Fruit fly (Drosophila melanogaster): Measurements from ENCODE around the gene CG32817.
A peak's percentile ranks its signal among the peaks of the same experiment; 100 is the strongest.

Gene CG32817

DNA sequence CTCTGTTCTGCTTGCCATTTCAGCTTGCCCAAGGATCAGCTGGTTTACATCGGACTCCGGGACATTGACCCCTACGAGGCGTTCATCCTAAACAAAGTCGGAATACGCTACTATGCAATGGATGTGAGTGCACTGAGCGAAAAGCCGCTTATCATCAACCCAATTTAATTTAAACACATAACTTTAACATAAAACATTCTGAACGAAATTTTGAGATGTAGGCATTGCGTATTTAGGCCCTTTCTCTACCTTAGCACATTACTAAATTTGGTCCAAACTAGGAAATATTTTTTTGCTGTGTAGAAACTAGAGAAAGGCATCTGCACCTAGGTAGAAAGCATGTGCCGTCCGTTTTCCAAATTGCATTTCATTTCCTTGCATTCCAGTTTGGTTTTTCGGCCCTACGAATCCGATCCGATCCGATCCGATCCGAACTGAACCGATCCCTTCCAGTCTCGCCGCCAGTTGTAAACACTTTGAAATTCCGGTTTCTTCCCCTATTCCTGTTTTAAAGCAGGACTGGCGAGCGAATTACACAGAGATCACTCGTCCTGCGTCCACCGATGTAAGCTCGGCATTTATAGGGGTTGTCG is 47.7 kb downstream of the CG32817 start (continued):
- TF ChIP-seq NFAT (GFP tag; IDR thresholded peaks at IDR 0.05) = no peak
- peak; percentile 8 for TF ChIP-seq HmgD (GFP tag; optimal IDR thresholded peaks at IDR 0.05)
- peak; percentile 82 for TF ChIP-seq CG14710 (tag; optimal IDR thresholded peaks at IDR 0.05)
- TF ChIP-seq CG12104 (GFP tag; optimal IDR thresholded peaks at IDR 0.05) = no peak
- TF ChIP-seq Sox102F (GFP tag; optimal IDR thresholded peaks at IDR 0.05) = no peak
- peak; percentile 56 for TF ChIP-seq CG1602 (GFP tag; optimal IDR thresholded peaks at IDR 0.05)
- peak; percentile 27 for TF ChIP-seq jing (GFP tag; optimal IDR thresholded peaks at IDR 0.05)
- TF ChIP-seq ATbp (GFP tag; optimal IDR thresholded peaks at IDR 0.05) = no peak
- peak; percentile 42 for TF ChIP-seq gcm (GFP tag; optimal IDR thresholded peaks at IDR 0.05)
- TF ChIP-seq Meics (GFP tag; optimal IDR thresholded peaks at IDR 0.05) = no peak
- peak; percentile 66 for TF ChIP-seq CG31441 (GFP tag; IDR thresholded peaks at IDR 0.05)
- TF ChIP-seq CG7963 (GFP tag; IDR thresholded peaks at IDR 0.05; ENCODE audit: partially characterized antibody) = no peak
- TF ChIP-seq aop (GFP tag; IDR thresholded peaks at IDR 0.05) = no peak
- no peak for TF ChIP-seq pan (optimal IDR thresholded peaks at IDR 0.05)
- no peak for TF ChIP-seq pan (GFP tag; optimal IDR thresholded peaks at IDR 0.05 in 1 of 2, IDR thresholded peaks at IDR 0.05 in 1 of 2)
- TF ChIP-seq CG17612 (GFP tag; IDR thresholded peaks at IDR 0.05) = no peak
- TF ChIP-seq Optix (GFP tag; IDR thresholded peaks at IDR 0.05) = peak; percentile 49; the same call in 1 of the 3 replicates
- no peak for TF ChIP-seq CG34376 (GFP tag; optimal IDR thresholded peaks at IDR 0.05)
- no peak for TF ChIP-seq ro (GFP tag; IDR thresholded peaks at IDR 0.05)
- TF ChIP-seq dpn (GFP tag; optimal IDR thresholded peaks at IDR 0.05) = peak; percentile 17 to 30
- TF ChIP-seq danr (GFP tag; IDR thresholded peaks at IDR 0.05) = no peak
- 0 out of 2 replicates have a peak, but pooled peaks have one; percentile 12 for TF ChIP-seq gt (GFP tag; IDR thresholded peaks at IDR 0.05)
- TF ChIP-seq crp (GFP tag; optimal IDR thresholded peaks at IDR 0.05) = no peak
- TF ChIP-seq btn (GFP tag; optimal IDR thresholded peaks at IDR 0.05) = peak; percentile 61
- TF ChIP-seq Dll (GFP tag; IDR thresholded peaks at IDR 0.05; ENCODE audit: partially characterized antibody) = no peak
- TF ChIP-seq CG9797 (GFP tag; optimal IDR thresholded peaks at IDR 0.05) = no peak
- TF ChIP-seq sqz (GFP tag; optimal IDR thresholded peaks at IDR 0.05) = no peak
- no peak for TF ChIP-seq CG12769 (tag; optimal IDR thresholded peaks at IDR 0.05)
- TF ChIP-seq CG31365 (tag; optimal IDR thresholded peaks at IDR 0.05) = no peak
- TF ChIP-seq sr (GFP tag; IDR thresholded peaks at IDR 0.05) = no peak
- TF ChIP-seq Usf (GFP tag; optimal IDR thresholded peaks at IDR 0.05) = peak; percentile 71
- no peak for TF ChIP-seq HLHmδ (GFP tag; optimal IDR thresholded peaks at IDR 0.05)
- TF ChIP-seq Jarid2 (GFP tag; optimal IDR thresholded peaks at IDR 0.05) = no peak
- TF ChIP-seq NC2α (GFP tag; optimal IDR thresholded peaks at IDR 0.05) = peak; percentile 64
- TF ChIP-seq CG9932 (GFP tag; IDR thresholded peaks at IDR 0.05) = no peak

Measured in whole organism, embryonic.